Worm (Caenorhabditis elegans) whole organism, L4 larva: ENCODE measurements around the gene nhx-4.

Experiments used
- D1046.2 ChIP-seq: fragments of 200-800 bp; sonication (Bioruptor generic); IDR thresholded peaks from 2 replicates; pipeline ENCODE4 v1.3.6; 2022; ENCODE audit warnings: missing genetic modification characterization, missing compliant biosample characterization
- F37D6.2 ChIP-seq: sonication (generic microtip); optimal IDR thresholded peaks from 2 replicates; lab custom pipeline; 2016; ENCODE audit warnings: mild to moderate bottlenecking, missing genetic modification characterization, missing compliant biosample characterization
- F49E8.2 ChIP-seq: sonication (generic microtip); optimal IDR thresholded peaks from 2 replicates; lab custom pipeline; 2016; ENCODE audit warnings: missing compliant biosample characterization, mild to moderate bottlenecking, missing genetic modification characterization, borderline replicate concordance
- R02D3.7 ChIP-seq: fragments of 150-350 bp; sonication (generic microtip); optimal IDR thresholded peaks from 3 replicates; lab custom pipeline; 2014; ENCODE audit warnings: missing biosample characterization, missing genetic modification characterization
- T20F7.1 ChIP-seq: fragments of 200-800 bp; sonication (Bioruptor generic); optimal IDR thresholded peaks from 2 replicates; lab custom pipeline; 2018; ENCODE audit warnings: mild to moderate bottlenecking, missing genetic modification characterization, missing compliant biosample characterization
- T26A8.4 ChIP-seq: fragments of 200-800 bp; sonication (Bioruptor generic); IDR thresholded peaks from 2 replicates; pipeline ENCODE4 v1.3.6; 2022; ENCODE audit warnings: missing genetic modification characterization, missing compliant biosample characterization
- Y5F2A.4 ChIP-seq: fragments of 200-800 bp; sonication (Bioruptor generic); optimal IDR thresholded peaks from 2 replicates; lab custom pipeline; 2018; ENCODE audit warnings: mild to moderate bottlenecking, missing genetic modification characterization, missing compliant biosample characterization
- aha-1 ChIP-seq: fragments of 150-350 bp; peaks from one replicate; lab custom pipeline; 2014; ENCODE audit warnings: missing biosample characterization, missing genetic modification characterization
- arid-1 ChIP-seq: fragments of 200-800 bp; sonication (Bioruptor generic); conservative IDR thresholded peaks from 2 replicates; pipeline ENCODE4 v1.3.6; 2022; ENCODE audit warnings: missing genetic modification reagents, missing genetic modification characterization, missing compliant biosample characterization
- ceh-20 ChIP-seq: fragments of 200-800 bp; sonication (Bioruptor generic); IDR thresholded peaks from 2 replicates; pipeline ENCODE4 v1.3.6; 2022; ENCODE audit warnings: missing genetic modification reagents, missing genetic modification characterization, missing compliant biosample characterization
- ceh-28 ChIP-seq: fragments of 150-350 bp; optimal IDR thresholded peaks from 2 replicates; lab custom pipeline; 2014; ENCODE audit warnings: missing biosample characterization, missing genetic modification reagents, missing genetic modification characterization
- ceh-32 ChIP-seq: sonication (generic microtip); optimal IDR thresholded peaks from 2 replicates; lab custom pipeline; 2016; ENCODE audit warnings: mild to moderate bottlenecking, missing genetic modification characterization, missing compliant biosample characterization; ENCODE audit not compliant: poor library complexity
- ceh-62 ChIP-seq: sonication (generic microtip); optimal IDR thresholded peaks from 2 replicates; lab custom pipeline; 2017; ENCODE audit warnings: missing biosample characterization, missing genetic modification characterization
- cey-2 ChIP-seq: sonication (generic microtip); optimal IDR thresholded peaks from 3 replicates; lab custom pipeline; 2017; ENCODE audit warnings: missing genetic modification characterization, mild to moderate bottlenecking, missing compliant biosample characterization, antibody characterized with exemption, borderline replicate concordance; ENCODE audit not compliant: insufficient read depth
- ctbp-1 ChIP-seq: fragments of 200-800 bp; sonication (Bioruptor generic); IDR thresholded peaks from 2 replicates; pipeline ENCODE4 v1.3.6; 2022; ENCODE audit warnings: missing genetic modification reagents, missing genetic modification characterization, missing compliant biosample characterization
- daf-12 ChIP-seq: fragments of 150-350 bp; optimal IDR thresholded peaks from 2 replicates; lab custom pipeline; 2014; ENCODE audit warnings: missing biosample characterization, missing genetic modification reagents, missing genetic modification characterization
- daf-8 ChIP-seq: fragments of 200-800 bp; sonication (Bioruptor generic); IDR thresholded peaks from 2 replicates; pipeline ENCODE4 v1.3.6; 2022; ENCODE audit warnings: missing genetic modification characterization, missing compliant biosample characterization
- dmd-8 ChIP-seq: fragments of 200-800 bp; sonication (Bioruptor generic); IDR thresholded peaks from 2 replicates; pipeline ENCODE4 v1.3.6; 2022; ENCODE audit warnings: missing genetic modification characterization, missing compliant biosample characterization
- dmd-9 ChIP-seq: fragments of 200-800 bp; sonication (Bioruptor generic); IDR thresholded peaks from 2 replicates; pipeline ENCODE4 v1.3.6; 2022; ENCODE audit warnings: missing genetic modification reagents, missing genetic modification characterization, missing compliant biosample characterization
- dpl-1 ChIP-seq: fragments of 150-350 bp; optimal IDR thresholded peaks from 2 replicates; lab custom pipeline; 2014; ENCODE audit warnings: missing biosample characterization, missing genetic modification reagents, missing genetic modification characterization
- dve-1 ChIP-seq: sonication (generic microtip); optimal IDR thresholded peaks from 2 replicates; lab custom pipeline; 2017; ENCODE audit warnings: antibody characterized with exemption, mild to moderate bottlenecking, missing genetic modification characterization, missing compliant biosample characterization; ENCODE audit not compliant: insufficient read depth
- egl-43 ChIP-seq: fragments of 200-800 bp; sonication (Bioruptor generic); IDR thresholded peaks from 2 replicates; pipeline ENCODE4 v1.3.6; 2022; ENCODE audit warnings: missing genetic modification reagents, missing genetic modification characterization, missing compliant biosample characterization
- fkh-10 ChIP-seq: fragments of 150-350 bp; optimal IDR thresholded peaks from 2 replicates; lab custom pipeline; 2014; ENCODE audit warnings: missing biosample characterization, missing genetic modification reagents, missing genetic modification characterization
- gei-8 ChIP-seq: fragments of 200-800 bp; sonication (Bioruptor generic); optimal IDR thresholded peaks from 2 replicates; lab custom pipeline; 2018; ENCODE audit warnings: mild to moderate bottlenecking, missing genetic modification characterization, missing compliant biosample characterization
- hif-1 ChIP-seq, 2 experiments: sonication (generic microtip); optimal IDR thresholded peaks; 2 replicates each; lab custom pipeline; 2016 to 2017; ENCODE audit warnings: missing compliant biosample characterization in 2 of 2, missing genetic modification characterization in 2 of 2, missing genetic modification reagents in 2 of 2, missing genotype in 2 of 2, mild to moderate bottlenecking in 1 of 2
- lim-7 ChIP-seq: fragments of 200-800 bp; sonication (Bioruptor generic); IDR thresholded peaks from 2 replicates; pipeline ENCODE4 v1.3.6; 2022; ENCODE audit warnings: missing genetic modification characterization, missing compliant biosample characterization
- lin-13 ChIP-seq: fragments of 150-350 bp; optimal IDR thresholded peaks from 2 replicates; lab custom pipeline; 2014; ENCODE audit warnings: missing biosample characterization, missing genetic modification reagents, missing genetic modification characterization
- lin-15B ChIP-seq: fragments of 150-350 bp; sonication (generic microtip); optimal IDR thresholded peaks from 3 replicates; lab custom pipeline; 2014; ENCODE audit warnings: missing biosample characterization, missing genetic modification characterization
- lin-38 ChIP-seq: fragments of 200-800 bp; sonication (Bioruptor generic); IDR thresholded peaks from 2 replicates; pipeline ENCODE4 v1.3.6; 2022; ENCODE audit warnings: missing genetic modification reagents, missing genetic modification characterization, missing compliant biosample characterization
- lin-39 ChIP-seq: fragments of 150-350 bp; optimal IDR thresholded peaks from 2 replicates; lab custom pipeline; 2014; ENCODE audit warnings: missing biosample characterization, missing genetic modification reagents, missing genetic modification characterization
- madf-5 ChIP-seq, 2 experiments: fragments of 200-800 bp; sonication (Bioruptor generic); IDR thresholded peaks; 2 replicates each; pipeline ENCODE4 v1.3.6; 2022; ENCODE audit warnings: missing compliant biosample characterization in 2 of 2, missing genetic modification characterization in 2 of 2
- mdl-1 ChIP-seq, 2 experiments: fragments of 150-350 bp in 1 of 2; sonication (generic microtip) in 1 of 2; optimal IDR thresholded peaks; 2 replicates each; lab custom pipeline; 2014 to 2017; ENCODE audit warnings: missing biosample characterization in 2 of 2, missing genetic modification characterization in 2 of 2
- mep-1 ChIP-seq: fragments of 150-350 bp; sonication (generic microtip); optimal IDR thresholded peaks from 3 replicates; lab custom pipeline; 2014; ENCODE audit warnings: missing biosample characterization, missing genetic modification characterization
- mxl-3 ChIP-seq: fragments of 200-800 bp; sonication (Bioruptor generic); optimal IDR thresholded peaks from 2 replicates; lab custom pipeline; 2018; ENCODE audit warnings: mild to moderate bottlenecking, missing genetic modification characterization, missing compliant biosample characterization
- nhr-102 ChIP-seq: sonication (generic microtip); optimal IDR thresholded peaks from 2 replicates; lab custom pipeline; 2016; ENCODE audit warnings: mild to moderate bottlenecking, missing genetic modification characterization, moderate library complexity, missing compliant biosample characterization
- nhr-25 ChIP-seq: sonication (generic microtip); optimal IDR thresholded peaks from 2 replicates; lab custom pipeline; 2017; ENCODE audit warnings: missing genetic modification characterization, mild to moderate bottlenecking, missing compliant biosample characterization, antibody characterized with exemption, moderate library complexity, borderline replicate concordance; ENCODE audit not compliant: insufficient read depth
- nhr-41 ChIP-seq: fragments of 200-800 bp; sonication (Bioruptor generic); IDR thresholded peaks from 2 replicates; pipeline ENCODE4 v1.3.6; 2022; ENCODE audit warnings: missing genetic modification reagents, missing genetic modification characterization, missing compliant biosample characterization
- nhr-42 ChIP-seq: fragments of 200-800 bp; sonication (Bioruptor generic); IDR thresholded peaks from 2 replicates; pipeline ENCODE4 v1.3.6; 2022; ENCODE audit warnings: missing genetic modification characterization, missing compliant biosample characterization
- nhr-48 ChIP-seq: sonication (generic microtip); optimal IDR thresholded peaks from 2 replicates; lab custom pipeline; 2016; ENCODE audit warnings: mild to moderate bottlenecking, missing genetic modification characterization, missing compliant biosample characterization
- nhr-6 ChIP-seq: fragments of 150-350 bp; optimal IDR thresholded peaks from 2 replicates; lab custom pipeline; 2014; ENCODE audit warnings: missing biosample characterization, missing genetic modification characterization
- nhr-76 ChIP-seq: fragments of 150-350 bp; optimal IDR thresholded peaks from 2 replicates; lab custom pipeline; 2014; ENCODE audit warnings: missing biosample characterization, missing genetic modification characterization
- pha-4 ChIP-seq, 2 experiments: fragments of 150-350 bp in 1 of 2; fragments of 200-800 bp in 1 of 2; sonication (Bioruptor generic) in 1 of 2; IDR thresholded peaks in 1 of 2; optimal IDR thresholded peaks in 1 of 2; 2 replicates each; pipeline versions ENCODE4 v1.3.6 to Lab custom; 2014 to 2022; ENCODE audit warnings: missing genetic modification characterization in 2 of 2, missing genetic modification reagents in 2 of 2, missing biosample characterization in 1 of 2, missing compliant biosample characterization in 1 of 2
- php-3 ChIP-seq: fragments of 200-800 bp; sonication (Bioruptor generic); IDR thresholded peaks from 2 replicates; pipeline ENCODE4 v1.3.6; 2022; ENCODE audit warnings: missing genetic modification reagents, missing genetic modification characterization, missing compliant biosample characterization
- saeg-2 ChIP-seq: fragments of 200-800 bp; sonication (Bioruptor generic); IDR thresholded peaks from 2 replicates; pipeline ENCODE4 v1.3.6; 2022; ENCODE audit warnings: missing genetic modification reagents, missing genetic modification characterization, missing compliant biosample characterization
- set-16 ChIP-seq: fragments of 200-800 bp; sonication (Bioruptor generic); IDR thresholded peaks from 2 replicates; pipeline ENCODE4 v1.3.6; 2022; ENCODE audit warnings: missing genetic modification reagents, missing genetic modification characterization, missing compliant biosample characterization
- skn-1 ChIP-seq: fragments of 150-350 bp; optimal IDR thresholded peaks from 2 replicates; lab custom pipeline; 2014; ENCODE audit warnings: missing biosample characterization, missing genetic modification characterization
- tra-1 ChIP-seq: fragments of 200-800 bp; sonication (Bioruptor generic); IDR thresholded peaks from 2 replicates; pipeline ENCODE4 v1.3.6; 2022; ENCODE audit warnings: missing genetic modification reagents, missing genetic modification characterization, missing compliant biosample characterization
- unc-130 ChIP-seq: sonication (generic microtip); optimal IDR thresholded peaks from 2 replicates; lab custom pipeline; 2016; ENCODE audit warnings: missing genetic modification reagents, missing genetic modification characterization, missing compliant biosample characterization
- vab-7 ChIP-seq: fragments of 200-800 bp; sonication (Bioruptor generic); IDR thresholded peaks from 2 replicates; pipeline ENCODE4 v1.3.6; 2022; ENCODE audit warnings: missing genetic modification reagents, missing genetic modification characterization, missing compliant biosample characterization
- zfp-3 ChIP-seq: fragments of 200-800 bp; sonication (Bioruptor generic); conservative IDR thresholded peaks from 2 replicates; pipeline ENCODE4 v1.3.6; 2022; ENCODE audit warnings: missing genetic modification reagents, missing genetic modification characterization, missing compliant biosample characterization
- ztf-11 ChIP-seq: fragments of 150-350 bp; optimal IDR thresholded peaks from 2 replicates; lab custom pipeline; 2014; ENCODE audit warnings: missing biosample characterization, missing genetic modification characterization
- ztf-7 ChIP-seq: fragments of 150-350 bp; optimal IDR thresholded peaks from 2 replicates; lab custom pipeline; 2014; ENCODE audit warnings: missing biosample characterization, missing genetic modification characterization

nhx-4 gene

ce11 chrX:6924461-6924860, 10.4 kb downstream of the nhx-4 start, which contains the start of gene otpl-3 (continued):
- TF ChIP-seq zfp-3 (GFP tag; lab: Robert Waterston, UW), result no peak
- no peak for TF ChIP-seq lin-39 (tag; lab: Kevin White, UChicago)
- no peak for TF ChIP-seq unc-130 (GFP tag; lab: Kevin White, UChicago)
- TF ChIP-seq aha-1 (tag; lab: Kevin White, UChicago), result peak; percentile 76
- no peak for TF ChIP-seq hif-1 (tag; optimal IDR thresholded peaks at IDR 0.05; lab: Kevin White, UChicago)
- TF ChIP-seq ztf-7, result no peak
- no peak for TF ChIP-seq fkh-10 (GFP tag; lab: Kevin White, UChicago)
- no peak for TF ChIP-seq ceh-32
- TF ChIP-seq nhr-41 (GFP tag; lab: Robert Waterston, UW), result no peak
- TF ChIP-seq ceh-20 (GFP tag; lab: Robert Waterston, UW), result no peak
- no peak for TF ChIP-seq nhr-48 (tag; lab: Kevin White, UChicago)
- no peak for TF ChIP-seq daf-12
- TF ChIP-seq F37D6.2 (tag; lab: Kevin White, UChicago), result no peak
- no peak for TF ChIP-seq T20F7.1
- TF ChIP-seq ctbp-1 (GFP tag; lab: Robert Waterston, UW), result no peak
- TF ChIP-seq skn-1 (tag; lab: Kevin White, UChicago), result no peak
- TF ChIP-seq nhr-42, result no peak
- no peak for TF ChIP-seq ceh-28
- no peak for TF ChIP-seq saeg-2
- no peak for TF ChIP-seq dpl-1 (GFP tag; lab: Kevin White, UChicago)
- TF ChIP-seq lin-15B, result no peak
- no peak for TF ChIP-seq php-3 (GFP tag; lab: Robert Waterston, UW)
- TF ChIP-seq gei-8 (GFP tag; lab: Kevin White, UChicago), result no peak
- TF ChIP-seq T26A8.4 (GFP tag; lab: Robert Waterston, UW), result no peak
- TF ChIP-seq dve-1 (tag; lab: Kevin White, UChicago), result peak; percentile 5
- no peak for TF ChIP-seq set-16 (GFP tag; lab: Robert Waterston, UW)
- no peak for TF ChIP-seq R02D3.7 (tag; lab: Kevin White, UChicago)
- TF ChIP-seq egl-43, result no peak
- TF ChIP-seq mep-1 (tag; lab: Kevin White, UChicago), result no peak
- no peak for TF ChIP-seq dmd-9
- no peak for TF ChIP-seq madf-5 (GFP tag; IDR thresholded peaks at IDR 0.05; lab: Robert Waterston, UW)
- no peak for TF ChIP-seq dmd-8 (GFP tag; lab: Robert Waterston, UW)
- peak; percentile 20 for TF ChIP-seq mxl-3
- no peak for TF ChIP-seq lin-38 (GFP tag; lab: Robert Waterston, UW)
- no peak for TF ChIP-seq F49E8.2

ce11 chrX:6926952-6927351, 12.9 kb downstream of the nhx-4 start:
- TF ChIP-seq arid-1 (no peak), lin-13 (GFP tag; lab: Kevin White, UChicago) (no peak), ceh-62 (no peak), Y5F2A.4 (no peak), nhr-48 (tag; lab: Kevin White, UChicago) (no peak), nhr-102 (no peak), D1046.2 (GFP tag; lab: Robert Waterston, UW) (no peak), daf-8 (no peak), mdl-1 (tag; optimal IDR thresholded peaks at IDR 0.05; lab: Kevin White, UChicago) (no peak), pha-4 (GFP tag; IDR thresholded peaks at IDR 0.05; lab: Robert Waterston, UW) (no peak), pha-4 (tag; optimal IDR thresholded peaks at IDR 0.05; lab: Kevin White, UChicago) (no peak), tra-1 (GFP tag; lab: Robert Waterston, UW) (no peak), fkh-10 (GFP tag; lab: Kevin White, UChicago) (no peak), lin-38 (GFP tag; lab: Robert Waterston, UW) (no peak), lim-7 (GFP tag; lab: Robert Waterston, UW) (no peak), nhr-6 (no peak), vab-7 (GFP tag; lab: Robert Waterston, UW) (no peak), ztf-11 (no peak), nhr-25 (no peak), cey-2 (tag; lab: Kevin White, UChicago) (no peak), nhr-76 (tag; lab: Kevin White, UChicago) (no peak)
